Worm (Caenorhabditis elegans): ENCODE measurements around the gene mutd-1.

DNA sequence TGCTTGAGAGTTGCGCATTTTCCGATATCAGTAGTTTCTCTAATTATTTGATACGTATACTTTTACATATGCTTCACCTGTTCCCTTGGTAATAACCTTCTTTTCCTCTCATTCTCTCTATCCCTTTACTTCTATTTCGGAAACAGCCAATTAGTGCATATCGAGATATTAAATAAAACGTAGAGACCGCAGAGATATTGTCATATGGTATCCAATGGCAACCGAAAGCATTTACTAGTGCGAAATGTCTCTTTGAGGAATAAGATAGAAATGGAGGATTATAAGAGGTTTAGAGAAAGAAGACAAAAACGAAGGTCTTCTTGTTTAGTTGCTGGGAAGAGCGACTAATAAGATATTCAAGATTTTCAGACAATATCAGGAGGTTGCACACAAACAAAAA lies 22.5 kb upstream of the mutd-1 start, which contains the start of gene maph-9:
- TF ChIP-seq scrt-1 (GFP tag; IDR thresholded peaks at IDR 0.05) (no peak), ceh-36 (tag; optimal IDR thresholded peaks at IDR 0.05) (no peak), ama-1 (optimal IDR thresholded peaks at IDR 0.05) (no peak), aly-1 (tag; optimal IDR thresholded peaks at IDR 0.05) (no peak), pes-1 (GFP tag; IDR thresholded peaks at IDR 0.05) (no peak), tbx-11 (GFP tag; IDR thresholded peaks at IDR 0.05) (no peak), tbx-37 (GFP tag; conservative IDR thresholded peaks at IDR 0.05) (no peak), ceh-13 (GFP tag; optimal IDR thresholded peaks at IDR 0.05) (no peak), B0310.2 (tag; optimal IDR thresholded peaks at IDR 0.05) (no peak), F13C5.2 (tag; optimal IDR thresholded peaks at IDR 0.05) (no peak), hmg-4 (GFP tag; optimal IDR thresholded peaks at IDR 0.05) (no peak), flt-1 (GFP tag; IDR thresholded peaks at IDR 0.05) (no peak), sea-1 (GFP tag; conservative IDR thresholded peaks at IDR 0.05) (no peak)

Measured in whole organism, early embryonic.